Worm (Caenorhabditis elegans) whole organism, mixed stage, embryonic: ENCODE measurements around the gene C55C3.1.

Experiments
- ces-1 ChIP-seq: fragments of 150-350 bp; optimal IDR thresholded peaks from 2 replicates; lab custom pipeline; 2014; ENCODE audit warnings: missing biosample characterization, missing genetic modification reagents, missing genetic modification characterization
- nhr-237 ChIP-seq: fragments of 150-350 bp; optimal IDR thresholded peaks from 2 replicates; lab custom pipeline; 2014; ENCODE audit warnings: missing biosample characterization, missing genetic modification characterization
- snpc-4 ChIP-seq: fragments of 150-350 bp; optimal IDR thresholded peaks from 2 replicates; lab custom pipeline; 2014; ENCODE audit warnings: missing biosample characterization, missing genetic modification characterization
- unc-62 ChIP-seq: fragments of 150-350 bp; optimal IDR thresholded peaks from 2 replicates; lab custom pipeline; 2014; ENCODE audit warnings: missing biosample characterization, missing genetic modification reagents, missing genetic modification characterization

ce11 chrIV:5760656-5761055 lies 51.8 kb downstream of the C55C3.1 start:
- no peak for TF ChIP-seq nhr-237
- TF ChIP-seq ces-1 (GFP tag; lab: Kevin White, UChicago), result no peak
- TF ChIP-seq snpc-4, result no peak
- TF ChIP-seq unc-62, result no peak
